Fruit fly (Drosophila melanogaster): Measurements from ENCODE around the gene Non2.

dm6 chr3L:2734363-2735160 is 32.2 kb upstream of the Non2 start:
- peak; percentile 15 for TF ChIP-seq h (GFP tag; optimal IDR thresholded peaks at IDR 0.05)
- TF ChIP-seq dsf (GFP tag; optimal IDR thresholded peaks at IDR 0.05; ENCODE audit: borderline replicate concordance) = no peak
- TF ChIP-seq Dif (GFP tag; optimal IDR thresholded peaks at IDR 0.05; ENCODE audit: partially characterized antibody) = no peak
- no peak for TF ChIP-seq N (GFP tag; optimal IDR thresholded peaks at IDR 0.05)
- TF ChIP-seq Sp1 (GFP tag; optimal IDR thresholded peaks at IDR 0.05) = no peak
- TF ChIP-seq lola (GFP tag; optimal IDR thresholded peaks at IDR 0.05) = no peak
- no peak for TF ChIP-seq Hr78 (GFP tag; optimal IDR thresholded peaks at IDR 0.05)
- TF ChIP-seq Myc (optimal IDR thresholded peaks at IDR 0.05) = no peak
- no peak for TF ChIP-seq Rel (GFP tag; optimal IDR thresholded peaks at IDR 0.05)
- no peak for TF ChIP-seq Rel (tag; optimal IDR thresholded peaks at IDR 0.05)
- no peak for TF ChIP-seq pan (optimal IDR thresholded peaks at IDR 0.05)
- TF ChIP-seq CG32264 (GFP tag; optimal IDR thresholded peaks at IDR 0.05) = no peak
- TF ChIP-seq usp (GFP tag; optimal IDR thresholded peaks at IDR 0.05) = no peak
- no peak for TF ChIP-seq CG9705 (GFP tag; optimal IDR thresholded peaks at IDR 0.05)
- no peak for TF ChIP-seq Abd-B (GFP tag; optimal IDR thresholded peaks at IDR 0.05)
